Worm (Caenorhabditis elegans): ENCODE data around the gene T10G3.4.

The T10G3.4 gene

ce11 chrV:13462974-13463373, 21.3 kb downstream of the T10G3.4 start, which contains the start of gene frm-10 (continued):
- TF ChIP-seq lin-35 (GFP tag; optimal IDR thresholded peaks at IDR 0.05) (no peak), ztf-25 (GFP tag; IDR thresholded peaks at IDR 0.05) (no peak), nfya-1 (tag; optimal IDR thresholded peaks at IDR 0.05; ENCODE audit: borderline replicate concordance, insufficient read depth) (no peak), hlh-26 (GFP tag; conservative IDR thresholded peaks at IDR 0.05) (no peak), zim-3 (tag; optimal IDR thresholded peaks at IDR 0.05) (no peak), ztf-26 (tag; optimal IDR thresholded peaks at IDR 0.05) (no peak), snpc-1.3 (tag; optimal IDR thresholded peaks at IDR 0.05; ENCODE audit: insufficient read depth) (no peak), attf-5 (GFP tag; optimal IDR thresholded peaks at IDR 0.05) (peak; percentile 93), ceh-79 (tag; optimal IDR thresholded peaks at IDR 0.05) (no peak), nhr-27 (tag; optimal IDR thresholded peaks at IDR 0.05) (no peak), xnd-1 (tag; optimal IDR thresholded peaks at IDR 0.05) (no peak), F22D6.2 (tag; optimal IDR thresholded peaks at IDR 0.05) (no peak), madf-8 (GFP tag; conservative IDR thresholded peaks at IDR 0.05) (no peak), aptf-3 (GFP tag; IDR thresholded peaks at IDR 0.05) (no peak), pha-4 (tag; optimal IDR thresholded peaks at IDR 0.05) (peak; percentile 34), let-607 (tag; optimal IDR thresholded peaks at IDR 0.05) (peak; percentile 40 to 79), ztf-28 (GFP tag; IDR thresholded peaks at IDR 0.05) (no peak), tlf-1 (GFP tag; optimal IDR thresholded peaks at IDR 0.05) (no peak), sdz-38 (tag; optimal IDR thresholded peaks at IDR 0.05) (no peak), ccch-3 (GFP tag; optimal IDR thresholded peaks at IDR 0.05) (no peak), hrde-1 (tag; optimal IDR thresholded peaks at IDR 0.05; ENCODE audit: borderline replicate concordance) (no peak), mxl-1 (tag; optimal IDR thresholded peaks at IDR 0.05) (no peak), F57A8.1 (GFP tag; optimal IDR thresholded peaks at IDR 0.05) (no peak), nhr-120 (GFP tag; IDR thresholded peaks at IDR 0.05) (no peak), sptf-2 (GFP tag; optimal IDR thresholded peaks at IDR 0.05) (no peak), D2030.7 (GFP tag; IDR thresholded peaks at IDR 0.05) (no peak), unc-62 (GFP tag; optimal IDR thresholded peaks at IDR 0.05) (peak; percentile 54), ztf-6 (GFP tag; IDR thresholded peaks at IDR 0.05) (no peak), ceh-91 (GFP tag; IDR thresholded peaks at IDR 0.05) (no peak), pbrm-1 (GFP tag; IDR thresholded peaks at IDR 0.05) (peak; percentile 58; the same call in 1 of the 2 replicates), egrh-3 (GFP tag; IDR thresholded peaks at IDR 0.05) (no peak), B0261.1 (tag; optimal IDR thresholded peaks at IDR 0.05) (no peak), egl-44 (GFP tag; IDR thresholded peaks at IDR 0.05) (peak; percentile 68; the same call in 1 of the 2 replicates), zfh-2 (GFP tag; conservative IDR thresholded peaks at IDR 0.05) (no peak), hsf-1 (GFP tag; IDR thresholded peaks at IDR 0.05) (no peak), F33H1.4 (GFP tag; IDR thresholded peaks at IDR 0.05) (no peak), mcd-1 (GFP tag; IDR thresholded peaks at IDR 0.05) (no peak; the same call in 1 of the 2 replicates), athp-1 (tag; optimal IDR thresholded peaks at IDR 0.05) (no peak), lin-40 (tag; optimal IDR thresholded peaks at IDR 0.05) (peak; percentile 69), repo-1 (tag; optimal IDR thresholded peaks at IDR 0.05) (no peak), atf-7 (tag; optimal IDR thresholded peaks at IDR 0.05) (peak; percentile 84), K12H6.12 (tag; optimal IDR thresholded peaks at IDR 0.05) (no peak)

Measured in whole organism, young adult.